Worm (Caenorhabditis elegans) whole organism, midembryonic: ENCODE measurements around the gene che-2.

Experiments
- T22C8.4 ChIP-seq: fragments of 200-800 bp; sonication (Bioruptor generic); IDR thresholded peaks from 2 replicates; pipeline ENCODE4 v1.3.6; 2022; ENCODE audit warnings: missing genetic modification characterization, missing compliant biosample characterization
- klf-2 ChIP-seq: fragments of 200-800 bp; sonication (Bioruptor generic); conservative IDR thresholded peaks from 2 replicates; pipeline ENCODE4 v1.3.6; 2022; ENCODE audit warnings: missing genetic modification reagents, missing genetic modification characterization, missing compliant biosample characterization
- ref-1 ChIP-seq: fragments of 200-800 bp; sonication (Bioruptor generic); conservative IDR thresholded peaks from 2 replicates; pipeline ENCODE4 v1.3.6; 2022; ENCODE audit warnings: missing genetic modification reagents, missing genetic modification characterization, missing compliant biosample characterization
- ztf-29 ChIP-seq: fragments of 200-800 bp; sonication (Bioruptor generic); IDR thresholded peaks from 2 replicates; pipeline ENCODE4 v1.3.6; 2022; ENCODE audit warnings: missing genetic modification reagents, missing genetic modification characterization, missing compliant biosample characterization

DNA sequence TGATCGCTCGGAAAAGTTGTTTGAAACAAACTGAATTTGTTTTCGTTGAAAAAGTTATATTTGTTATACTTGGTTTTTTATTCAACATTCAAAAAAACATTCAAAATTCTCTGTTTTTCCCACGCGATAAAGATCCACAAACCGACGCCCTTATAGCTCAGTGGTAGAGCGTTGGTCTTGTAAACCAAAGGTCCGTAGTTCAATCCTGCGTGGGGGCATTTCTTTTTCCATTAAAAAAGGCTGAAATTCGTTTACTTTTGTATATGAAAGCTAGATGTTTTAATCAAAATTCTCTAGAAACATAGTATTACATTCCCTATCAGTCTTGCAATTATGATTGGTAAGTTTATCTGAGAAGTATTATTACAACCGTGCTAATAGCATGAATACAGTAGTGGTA, 6.4 kb downstream of the che-2 start:
- TF ChIP-seq T22C8.4 (GFP tag; lab: Robert Waterston, UW) (no peak), ztf-29 (GFP tag; lab: Robert Waterston, UW) (no peak), klf-2 (GFP tag; lab: Robert Waterston, UW) (no peak), ref-1 (no peak)
